Worm (Caenorhabditis elegans) whole organism, L4 larva: Measurements from ENCODE around the gene lmp-2.
A peak's percentile ranks its signal among the peaks of the same experiment; 100 is the strongest.

ENCODE experiments used
- D1046.2 ChIP-seq: fragments of 200-800 bp; sonication (Bioruptor generic); IDR thresholded peaks from 2 replicates; pipeline ENCODE4 v1.3.6; 2022; ENCODE audit warnings: missing genetic modification characterization, missing compliant biosample characterization
- F37D6.2 ChIP-seq: sonication (generic microtip); optimal IDR thresholded peaks from 2 replicates; lab custom pipeline; 2016; ENCODE audit warnings: mild to moderate bottlenecking, missing genetic modification characterization, missing compliant biosample characterization
- F44E2.7 ChIP-seq: fragments of 200-800 bp; sonication (Bioruptor generic); IDR thresholded peaks from 2 replicates; pipeline ENCODE4 v2.1.2; 2022; ENCODE audit warnings: missing genetic modification characterization, missing compliant biosample characterization
- T20F7.1 ChIP-seq: fragments of 200-800 bp; sonication (Bioruptor generic); optimal IDR thresholded peaks from 2 replicates; lab custom pipeline; 2018; ENCODE audit warnings: mild to moderate bottlenecking, missing genetic modification characterization, missing compliant biosample characterization
- Y105C5A.15 ChIP-seq: fragments of 200-800 bp; sonication (Bioruptor generic); IDR thresholded peaks from 2 replicates; pipeline ENCODE4 v1.3.6; 2022; ENCODE audit warnings: missing genetic modification characterization, missing compliant biosample characterization
- Y48G9A.11 ChIP-seq: fragments of 200-800 bp; sonication (Bioruptor generic); IDR thresholded peaks from 2 replicates; pipeline ENCODE4 v1.3.6; 2022; ENCODE audit warnings: missing genetic modification reagents, missing genetic modification characterization, missing compliant biosample characterization
- Y75B8A.6 ChIP-seq: fragments of 200-800 bp; sonication (Bioruptor generic); IDR thresholded peaks from 2 replicates; pipeline ENCODE4 v1.3.6; 2022; ENCODE audit warnings: missing genetic modification reagents, missing genetic modification characterization, missing compliant biosample characterization
- aha-1 ChIP-seq: fragments of 150-350 bp; peaks from one replicate; lab custom pipeline; 2014; ENCODE audit warnings: missing biosample characterization, missing genetic modification characterization
- aly-2 ChIP-seq: sonication (generic microtip); optimal IDR thresholded peaks from 2 replicates; lab custom pipeline; 2018; ENCODE audit warnings: missing biosample characterization, missing genetic modification characterization
- attf-4 ChIP-seq: sonication (generic microtip); optimal IDR thresholded peaks from 3 replicates; lab custom pipeline; 2017; ENCODE audit warnings: missing biosample characterization, missing genetic modification characterization
- ceh-82 ChIP-seq: sonication (generic microtip); optimal IDR thresholded peaks from 2 replicates; lab custom pipeline; 2017; ENCODE audit warnings: missing biosample characterization, missing genetic modification characterization
- ces-1 ChIP-seq: fragments of 150-350 bp; sonication (generic microtip); optimal IDR thresholded peaks from 4 replicates; lab custom pipeline; 2014; ENCODE audit warnings: missing biosample characterization, missing genetic modification reagents, missing genetic modification characterization
- ctbp-1 ChIP-seq: fragments of 200-800 bp; sonication (Bioruptor generic); IDR thresholded peaks from 2 replicates; pipeline ENCODE4 v1.3.6; 2022; ENCODE audit warnings: missing genetic modification reagents, missing genetic modification characterization, missing compliant biosample characterization
- daf-19 ChIP-seq: fragments of 200-800 bp; sonication (Bioruptor generic); conservative IDR thresholded peaks from 2 replicates; pipeline ENCODE4 v1.3.6; 2022; ENCODE audit warnings: missing genetic modification characterization, missing compliant biosample characterization
- dmd-6 ChIP-seq: fragments of 200-800 bp; sonication (Bioruptor generic); IDR thresholded peaks from 2 replicates; pipeline ENCODE4 v1.3.6; 2022; ENCODE audit warnings: missing genetic modification reagents, missing genetic modification characterization, missing compliant biosample characterization
- dmd-8 ChIP-seq: fragments of 200-800 bp; sonication (Bioruptor generic); IDR thresholded peaks from 2 replicates; pipeline ENCODE4 v1.3.6; 2022; ENCODE audit warnings: missing genetic modification characterization, missing compliant biosample characterization
- dmd-9 ChIP-seq: fragments of 200-800 bp; sonication (Bioruptor generic); IDR thresholded peaks from 2 replicates; pipeline ENCODE4 v1.3.6; 2022; ENCODE audit warnings: missing genetic modification reagents, missing genetic modification characterization, missing compliant biosample characterization
- dpl-1 ChIP-seq: fragments of 150-350 bp; optimal IDR thresholded peaks from 2 replicates; lab custom pipeline; 2014; ENCODE audit warnings: missing biosample characterization, missing genetic modification reagents, missing genetic modification characterization
- dve-1 ChIP-seq: sonication (generic microtip); optimal IDR thresholded peaks from 2 replicates; lab custom pipeline; 2017; ENCODE audit warnings: antibody characterized with exemption, mild to moderate bottlenecking, missing genetic modification characterization, missing compliant biosample characterization; ENCODE audit not compliant: insufficient read depth
- hif-1 ChIP-seq, 2 experiments: sonication (generic microtip); optimal IDR thresholded peaks; 2 replicates each; lab custom pipeline; 2016 to 2017; ENCODE audit warnings: missing compliant biosample characterization in 2 of 2, missing genetic modification characterization in 2 of 2, missing genetic modification reagents in 2 of 2, missing genotype in 2 of 2, mild to moderate bottlenecking in 1 of 2
- hlh-11 ChIP-seq: fragments of 200-800 bp; sonication (Bioruptor generic); optimal IDR thresholded peaks from 2 replicates; lab custom pipeline; 2018; ENCODE audit warnings: mild to moderate bottlenecking, missing genetic modification characterization, missing compliant biosample characterization
- hlh-30 ChIP-seq: sonication (generic microtip); optimal IDR thresholded peaks from 2 replicates; lab custom pipeline; 2017; ENCODE audit warnings: antibody characterized with exemption, mild to moderate bottlenecking, missing genetic modification characterization, missing compliant biosample characterization; ENCODE audit not compliant: insufficient read depth
- hmg-1.1 ChIP-seq: fragments of 200-800 bp; sonication (Bioruptor generic); IDR thresholded peaks from 2 replicates; pipeline ENCODE4 v1.3.6; 2022; ENCODE audit warnings: missing genetic modification reagents, missing genetic modification characterization, missing compliant biosample characterization
- jun-1 ChIP-seq: fragments of 150-350 bp; optimal IDR thresholded peaks from 2 replicates; lab custom pipeline; 2014; ENCODE audit warnings: missing biosample characterization, missing genetic modification reagents, missing genetic modification characterization
- lim-7 ChIP-seq: fragments of 200-800 bp; sonication (Bioruptor generic); IDR thresholded peaks from 2 replicates; pipeline ENCODE4 v1.3.6; 2022; ENCODE audit warnings: missing genetic modification characterization, missing compliant biosample characterization
- lin-29 ChIP-seq: fragments of 200-800 bp; sonication (Bioruptor generic); IDR thresholded peaks from 2 replicates; pipeline ENCODE4 v1.3.6; 2022; ENCODE audit warnings: missing genetic modification reagents, missing genetic modification characterization, missing compliant biosample characterization
- lin-39 ChIP-seq: fragments of 150-350 bp; optimal IDR thresholded peaks from 2 replicates; lab custom pipeline; 2014; ENCODE audit warnings: missing biosample characterization, missing genetic modification reagents, missing genetic modification characterization
- lir-3 ChIP-seq: sonication (generic microtip); optimal IDR thresholded peaks from 2 replicates; lab custom pipeline; 2016; ENCODE audit warnings: mild to moderate bottlenecking, missing genetic modification characterization, missing compliant biosample characterization
- madf-5 ChIP-seq, 2 experiments: fragments of 200-800 bp; sonication (Bioruptor generic); IDR thresholded peaks; 2 replicates each; pipeline ENCODE4 v1.3.6; 2022; ENCODE audit warnings: missing compliant biosample characterization in 2 of 2, missing genetic modification characterization in 2 of 2
- madf-9 ChIP-seq: fragments of 200-800 bp; sonication (Bioruptor generic); conservative IDR thresholded peaks from 2 replicates; pipeline ENCODE4 v1.3.6; 2022; ENCODE audit warnings: missing genetic modification reagents, missing genetic modification characterization, missing compliant biosample characterization
- mdl-1 ChIP-seq, 2 experiments: fragments of 150-350 bp in 1 of 2; sonication (generic microtip) in 1 of 2; optimal IDR thresholded peaks; 2 replicates each; lab custom pipeline; 2014 to 2017; ENCODE audit warnings: missing biosample characterization in 2 of 2, missing genetic modification characterization in 2 of 2
- nhr-102 ChIP-seq: sonication (generic microtip); optimal IDR thresholded peaks from 2 replicates; lab custom pipeline; 2016; ENCODE audit warnings: mild to moderate bottlenecking, missing genetic modification characterization, moderate library complexity, missing compliant biosample characterization
- nhr-111 ChIP-seq: fragments of 200-800 bp; sonication (Bioruptor generic); optimal IDR thresholded peaks from 2 replicates; lab custom pipeline; 2018; ENCODE audit warnings: mild to moderate bottlenecking, missing genetic modification characterization, missing compliant biosample characterization
- nhr-237 ChIP-seq: sonication (generic microtip); optimal IDR thresholded peaks from 2 replicates; lab custom pipeline; 2017; ENCODE audit warnings: missing biosample characterization, missing genetic modification characterization
- nhr-41 ChIP-seq: fragments of 200-800 bp; sonication (Bioruptor generic); IDR thresholded peaks from 2 replicates; pipeline ENCODE4 v1.3.6; 2022; ENCODE audit warnings: missing genetic modification reagents, missing genetic modification characterization, missing compliant biosample characterization
- nhr-6 ChIP-seq: fragments of 150-350 bp; optimal IDR thresholded peaks from 2 replicates; lab custom pipeline; 2014; ENCODE audit warnings: missing biosample characterization, missing genetic modification characterization
- nhr-76 ChIP-seq: fragments of 150-350 bp; optimal IDR thresholded peaks from 2 replicates; lab custom pipeline; 2014; ENCODE audit warnings: missing biosample characterization, missing genetic modification characterization
- pha-4 ChIP-seq, 2 experiments: fragments of 150-350 bp in 1 of 2; fragments of 200-800 bp in 1 of 2; sonication (Bioruptor generic) in 1 of 2; IDR thresholded peaks in 1 of 2; optimal IDR thresholded peaks in 1 of 2; 2 replicates each; pipeline versions ENCODE4 v1.3.6 to Lab custom; 2014 to 2022; ENCODE audit warnings: missing genetic modification characterization in 2 of 2, missing genetic modification reagents in 2 of 2, missing biosample characterization in 1 of 2, missing compliant biosample characterization in 1 of 2
- saeg-2 ChIP-seq: fragments of 200-800 bp; sonication (Bioruptor generic); IDR thresholded peaks from 2 replicates; pipeline ENCODE4 v1.3.6; 2022; ENCODE audit warnings: missing genetic modification reagents, missing genetic modification characterization, missing compliant biosample characterization
- skn-1 ChIP-seq: fragments of 150-350 bp; optimal IDR thresholded peaks from 2 replicates; lab custom pipeline; 2014; ENCODE audit warnings: missing biosample characterization, missing genetic modification characterization
- snpc-4 ChIP-seq: fragments of 150-350 bp; optimal IDR thresholded peaks from 2 replicates; lab custom pipeline; 2014; ENCODE audit warnings: missing biosample characterization, missing genetic modification characterization
- tag-97 ChIP-seq: fragments of 200-800 bp; sonication (Bioruptor generic); IDR thresholded peaks from 2 replicates; pipeline ENCODE4 v1.3.6; 2022; ENCODE audit warnings: missing genetic modification characterization, missing compliant biosample characterization
- zfp-3 ChIP-seq: fragments of 200-800 bp; sonication (Bioruptor generic); conservative IDR thresholded peaks from 2 replicates; pipeline ENCODE4 v1.3.6; 2022; ENCODE audit warnings: missing genetic modification reagents, missing genetic modification characterization, missing compliant biosample characterization
- zip-11 ChIP-seq: fragments of 200-800 bp; sonication (Bioruptor generic); IDR thresholded peaks from 2 replicates; pipeline ENCODE4 v1.3.6; 2022; ENCODE audit warnings: missing genetic modification characterization, missing compliant biosample characterization
- zip-2 ChIP-seq: fragments of 150-350 bp; optimal IDR thresholded peaks from 2 replicates; lab custom pipeline; 2014; ENCODE audit warnings: missing biosample characterization, missing genetic modification characterization
- ztf-7 ChIP-seq: fragments of 150-350 bp; optimal IDR thresholded peaks from 2 replicates; lab custom pipeline; 2014; ENCODE audit warnings: missing biosample characterization, missing genetic modification characterization

lmp-2 gene

ce11 chrX:1089133-1089532 lies 36.3 kb upstream of the lmp-2 start (continued):
- TF ChIP-seq nhr-6 (tag; lab: Kevin White, UChicago) (no peak), ceh-82 (no peak), ztf-7 (tag; lab: Kevin White, UChicago) (no peak), mdl-1 (tag; optimal IDR thresholded peaks at IDR 0.05; lab: Kevin White, UChicago) (no peak), lim-7 (GFP tag; lab: Robert Waterston, UW) (0 out of 2 replicates have a peak, but pooled peaks have one; percentile 41)
- TF ChIP-seq, all 104 proteins: peak for 8

- peak; percentile 75 for TF ChIP-seq aha-1 (tag; lab: Kevin White, UChicago)
- 0 out of 2 replicates have a peak, but pooled peaks have one; percentile 21 for TF ChIP-seq dmd-8
- 0 out of 2 replicates have a peak, but pooled peaks have one; percentile 60 for TF ChIP-seq lim-7 (GFP tag; lab: Robert Waterston, UW)
- TF ChIP-seq zip-2 (tag; lab: Kevin White, UChicago): no peak
- peak; percentile 10 for TF ChIP-seq nhr-102 (tag; lab: Kevin White, UChicago)
- TF ChIP-seq hlh-30 (tag; lab: Kevin White, UChicago): no peak
- TF ChIP-seq, all 104 proteins: peak for 4
Measured at ce11 chrX:1089676-1090075, 35.7 kb upstream of the lmp-2 start.

- no peak for TF ChIP-seq nhr-111 (GFP tag; lab: Kevin White, UChicago)
- peak; percentile 74 for TF ChIP-seq T20F7.1
- peak; percentile 87 for TF ChIP-seq pha-4 (GFP tag; IDR thresholded peaks at IDR 0.05; lab: Robert Waterston, UW)
- TF ChIP-seq pha-4 (tag; optimal IDR thresholded peaks at IDR 0.05; lab: Kevin White, UChicago): peak; percentile 99
- TF ChIP-seq ces-1 (GFP tag; lab: Kevin White, UChicago): no peak
- no peak for TF ChIP-seq nhr-76 (tag; lab: Kevin White, UChicago)
- no peak for TF ChIP-seq D1046.2
- TF ChIP-seq nhr-102 (tag; lab: Kevin White, UChicago): peak; percentile 79
- TF ChIP-seq skn-1 (tag; lab: Kevin White, UChicago): no peak
- peak; percentile 46 for TF ChIP-seq dpl-1 (GFP tag; lab: Kevin White, UChicago)
- TF ChIP-seq hif-1 (tag; optimal IDR thresholded peaks at IDR 0.05; lab: Kevin White, UChicago): peak; percentile 51 to 95
- TF ChIP-seq lin-39 (tag; lab: Kevin White, UChicago): no peak
- no peak for TF ChIP-seq Y48G9A.11 (GFP tag; lab: Robert Waterston, UW)
- TF ChIP-seq lir-3: peak; percentile 2
- TF ChIP-seq zfp-3 (GFP tag; lab: Robert Waterston, UW): no peak
- peak; percentile 62; the same call in 1 of the 2 replicates for TF ChIP-seq madf-9
- TF ChIP-seq aha-1 (tag; lab: Kevin White, UChicago): peak; percentile 98
- no peak for TF ChIP-seq dmd-9
- TF ChIP-seq dve-1: peak; percentile 99
- peak; percentile 99 for TF ChIP-seq hlh-11 (tag; lab: Kevin White, UChicago)
- 0 out of 2 replicates have a peak, but pooled peaks have one; percentile 69 for TF ChIP-seq saeg-2 (GFP tag; lab: Robert Waterston, UW)
- TF ChIP-seq nhr-237 (tag; lab: Kevin White, UChicago): no peak
- peak; percentile 95 for TF ChIP-seq ctbp-1 (GFP tag; lab: Robert Waterston, UW)
- TF ChIP-seq aly-2 (tag; lab: Kevin White, UChicago): no peak
- TF ChIP-seq zip-11 (GFP tag; lab: Robert Waterston, UW): no peak
- no peak for TF ChIP-seq Y75B8A.6 (GFP tag; lab: Robert Waterston, UW)
- peak; percentile 77 for TF ChIP-seq ztf-7 (tag; lab: Kevin White, UChicago)
- peak; percentile 26; the same call in 1 of the 2 replicates for TF ChIP-seq Y105C5A.15 (GFP tag; lab: Robert Waterston, UW)
- TF ChIP-seq attf-4 (tag; lab: Kevin White, UChicago): no peak
- peak; percentile 72 for TF ChIP-seq nhr-41 (GFP tag; lab: Robert Waterston, UW)
- TF ChIP-seq dmd-6 (GFP tag; lab: Robert Waterston, UW): peak; percentile 97
- TF ChIP-seq madf-5 (GFP tag; IDR thresholded peaks at IDR 0.05; lab: Robert Waterston, UW): 0 out of 4 replicates have a peak, but pooled peaks of 1 of the 2 experiments have one; percentile 4
- TF ChIP-seq F37D6.2 (tag; lab: Kevin White, UChicago): peak; percentile 81
- TF ChIP-seq lin-29 (GFP tag; lab: Robert Waterston, UW): 0 out of 2 replicates have a peak, but pooled peaks have one; percentile 29
- no peak for TF ChIP-seq tag-97
- no peak for TF ChIP-seq snpc-4 (tag; lab: Kevin White, UChicago)
- peak; percentile 75 for TF ChIP-seq zip-2 (tag; lab: Kevin White, UChicago)
- TF ChIP-seq daf-19: peak; percentile 31; the same call in 1 of the 2 replicates
- peak; percentile 97 for TF ChIP-seq hmg-1.1 (GFP tag; lab: Robert Waterston, UW)
- peak; percentile 69 for TF ChIP-seq jun-1 (tag; lab: Kevin White, UChicago)
- no peak for TF ChIP-seq F44E2.7 (GFP tag; lab: Robert Waterston, UW)
Measured at ce11 chrX:1093154-1093553, 32.3 kb upstream of the lmp-2 start.
